Fruit fly (Drosophila melanogaster): ENCODE measurements around the gene CG15199.

dm6 chrX:11095276-11095675 lies 46.4 kb downstream of the CG15199 start:
- TF ChIP-seq CG8478 (optimal IDR thresholded peaks at IDR 0.05) (no peak), CTCF (optimal IDR thresholded peaks at IDR 0.05) (no peak)
